Worm (Caenorhabditis elegans): ENCODE results near the gene C44C10.11.

ce11 chrX:11743723-11744122 lies 33.6 kb upstream of the C44C10.11 start:
- TF ChIP-seq elt-2 (tag; optimal IDR thresholded peaks at IDR 0.05) = no peak
- TF ChIP-seq ama-1 (optimal IDR thresholded peaks at IDR 0.05) = no peak
- no peak for TF ChIP-seq ceh-14 (tag; optimal IDR thresholded peaks at IDR 0.05)
